Fruit fly (Drosophila melanogaster) whole organism, prepupa: ENCODE results near the gene IFT57.

ENCODE experiments used
- Blimp-1 ChIP-seq: fragments of 200-800 bp; sonication (Bioruptor generic); optimal IDR thresholded peaks from 3 replicates; lab custom pipeline; 2017; ENCODE audit warnings: missing biosample characterization, missing genetic modification characterization, mild to moderate bottlenecking, moderate library complexity, missing genetic modification reagents
- CG10631 ChIP-seq: fragments of 200-800 bp; sonication (Bioruptor generic); optimal IDR thresholded peaks from 2 replicates; lab custom pipeline; 2016; ENCODE audit warnings: missing biosample characterization, missing genetic modification characterization
- CG10669 ChIP-seq: fragments of 200-800 bp; sonication (Bioruptor generic); optimal IDR thresholded peaks from 3 replicates; lab custom pipeline; 2018; ENCODE audit warnings: missing biosample characterization, mild to moderate bottlenecking, missing genetic modification characterization, moderate library complexity
- CG11294 ChIP-seq: fragments of 200-800 bp; sonication (Bioruptor generic); IDR thresholded peaks from 2 replicates; pipeline ENCODE4 v1.3.6; 2022; ENCODE audit warnings: missing biosample characterization, missing genetic modification characterization
- CG11762 ChIP-seq: fragments of 200-800 bp; sonication (Bioruptor generic); optimal IDR thresholded peaks from 3 replicates; lab custom pipeline; 2016; ENCODE audit warnings: missing biosample characterization, missing genetic modification characterization; ENCODE audit not compliant: insufficient read depth
- CG11902 ChIP-seq: fragments of 200-800 bp; sonication (Bioruptor generic); optimal IDR thresholded peaks from 3 replicates; lab custom pipeline; 2016; ENCODE audit warnings: missing biosample characterization, missing genetic modification characterization
- CG16779 ChIP-seq: fragments of 200-800 bp; sonication (Bioruptor generic); optimal IDR thresholded peaks from 3 replicates; lab custom pipeline; 2017; ENCODE audit warnings: missing biosample characterization, mild to moderate bottlenecking, missing genetic modification characterization
- CG3032 ChIP-seq: fragments of 200-800 bp; optimal IDR thresholded peaks from 2 replicates; lab custom pipeline; 2019; ENCODE audit warnings: missing biosample characterization, mild to moderate bottlenecking, missing genetic modification characterization, moderate library complexity
- CG31627 ChIP-seq: fragments of 200-800 bp; sonication (Bioruptor generic); optimal IDR thresholded peaks from 3 replicates; lab custom pipeline; 2016; ENCODE audit warnings: missing biosample characterization, missing genetic modification characterization
- CG32006 ChIP-seq: fragments of 200-800 bp; sonication (Bioruptor generic); optimal IDR thresholded peaks from 3 replicates; lab custom pipeline; 2017; ENCODE audit warnings: missing biosample characterization, mild to moderate bottlenecking, missing genetic modification characterization
- CG34406 ChIP-seq: fragments of 200-800 bp; sonication (Bioruptor generic); optimal IDR thresholded peaks from 3 replicates; lab custom pipeline; 2016; ENCODE audit warnings: missing biosample characterization, missing genetic modification characterization
- CG4318 ChIP-seq: fragments of 200-800 bp; sonication (Bioruptor generic); optimal IDR thresholded peaks from 3 replicates; lab custom pipeline; 2017; ENCODE audit warnings: missing biosample characterization, mild to moderate bottlenecking, missing genetic modification characterization
- CG6276 ChIP-seq: fragments of 200-800 bp; sonication (Bioruptor generic); optimal IDR thresholded peaks from 2 replicates; lab custom pipeline; 2017; ENCODE audit warnings: missing biosample characterization, mild to moderate bottlenecking, missing genetic modification characterization
- CG6792 ChIP-seq: fragments of 200-800 bp; sonication (Bioruptor generic); optimal IDR thresholded peaks from 3 replicates; lab custom pipeline; 2016; ENCODE audit warnings: missing biosample characterization, missing genetic modification characterization
- CG6808 ChIP-seq: fragments of 200-800 bp; sonication (Bioruptor generic); optimal IDR thresholded peaks from 3 replicates; lab custom pipeline; 2017; ENCODE audit warnings: missing biosample characterization, missing genetic modification characterization, mild to moderate bottlenecking, moderate library complexity, missing genetic modification reagents
- CG6854 ChIP-seq: fragments of 200-800 bp; sonication (Bioruptor generic); optimal IDR thresholded peaks from 2 replicates; lab custom pipeline; 2017; ENCODE audit warnings: missing biosample characterization, mild to moderate bottlenecking, missing genetic modification characterization
- CG7368 ChIP-seq: fragments of 200-800 bp; sonication (Bioruptor generic); optimal IDR thresholded peaks from 3 replicates; lab custom pipeline; 2016; ENCODE audit warnings: missing biosample characterization, missing genetic modification characterization
- CG8119 ChIP-seq: fragments of 200-800 bp; sonication (Bioruptor generic); IDR thresholded peaks from 3 replicates; pipeline ENCODE4 v1.3.6; 2022; ENCODE audit warnings: missing biosample characterization, missing genetic modification characterization
- CG8319 ChIP-seq: fragments of 200-800 bp; sonication (Bioruptor generic); optimal IDR thresholded peaks from 3 replicates; lab custom pipeline; 2016; ENCODE audit warnings: missing biosample characterization, missing genetic modification characterization
- CG8632 ChIP-seq: fragments of 200-800 bp; sonication (Bioruptor generic); optimal IDR thresholded peaks from 3 replicates; lab custom pipeline; 2016; ENCODE audit warnings: missing biosample characterization, missing genetic modification characterization
- CG9139 ChIP-seq: fragments of 200-800 bp; sonication (Bioruptor generic); optimal IDR thresholded peaks from 3 replicates; lab custom pipeline; 2017; ENCODE audit warnings: missing biosample characterization, mild to moderate bottlenecking, missing genetic modification characterization
- Eip75B ChIP-seq: fragments of 200-800 bp; sonication (Bioruptor generic); optimal IDR thresholded peaks from 3 replicates; lab custom pipeline; 2016; ENCODE audit warnings: missing biosample characterization, missing genetic modification characterization
- Eip78C ChIP-seq: fragments of 200-800 bp; sonication (Bioruptor generic); peaks from one replicate; lab custom pipeline; 2016; ENCODE audit warnings: missing biosample characterization, missing genetic modification characterization
- Eip93F ChIP-seq: fragments of 200-800 bp; sonication (Bioruptor generic); optimal IDR thresholded peaks from 2 replicates; lab custom pipeline; 2016; ENCODE audit warnings: missing biosample characterization, mild to moderate bottlenecking, missing genetic modification characterization
- Ets21C ChIP-seq: fragments of 200-800 bp; sonication (Bioruptor generic); optimal IDR thresholded peaks from 3 replicates; lab custom pipeline; 2016; ENCODE audit warnings: missing biosample characterization, missing genetic modification characterization
- Ets96B ChIP-seq: fragments of 200-800 bp; optimal IDR thresholded peaks from 2 replicates; lab custom pipeline; 2019; ENCODE audit warnings: missing biosample characterization, mild to moderate bottlenecking, missing genetic modification characterization, moderate library complexity
- Gug ChIP-seq: fragments of 200-800 bp; sonication (Bioruptor generic); IDR thresholded peaks from 2 replicates; pipeline ENCODE4 v1.3.6; 2022; ENCODE audit warnings: missing biosample characterization, missing genetic modification characterization
- Hr39 ChIP-seq: fragments of 200-800 bp; sonication (Bioruptor generic); optimal IDR thresholded peaks from 2 replicates; lab custom pipeline; 2016; ENCODE audit warnings: missing biosample characterization, missing genetic modification characterization
- Hr4 ChIP-seq: fragments of 200-800 bp; sonication (Bioruptor generic); optimal IDR thresholded peaks from 3 replicates; lab custom pipeline; 2016; ENCODE audit warnings: missing biosample characterization, missing genetic modification characterization
- Lpt ChIP-seq: fragments of 200-800 bp; sonication (Bioruptor generic); optimal IDR thresholded peaks from 3 replicates; lab custom pipeline; 2016; ENCODE audit warnings: missing biosample characterization, missing genetic modification characterization
- Met ChIP-seq: fragments of 200-800 bp; sonication (Bioruptor generic); optimal IDR thresholded peaks from 3 replicates; lab custom pipeline; 2016; ENCODE audit warnings: missing biosample characterization, missing genetic modification characterization
- OdsH ChIP-seq: fragments of 200-800 bp; sonication (Bioruptor generic); optimal IDR thresholded peaks from 3 replicates; lab custom pipeline; 2016; ENCODE audit warnings: missing biosample characterization, missing genetic modification characterization
- Smox ChIP-seq: fragments of 200-800 bp; sonication (Bioruptor generic); optimal IDR thresholded peaks from 3 replicates; lab custom pipeline; 2016; ENCODE audit warnings: missing biosample characterization, missing genetic modification characterization
- Sox102F ChIP-seq: fragments of 200-800 bp; sonication (Bioruptor generic); optimal IDR thresholded peaks from 2 replicates; lab custom pipeline; 2016; ENCODE audit warnings: missing biosample characterization, mild to moderate bottlenecking, missing genetic modification characterization
- Sox14 ChIP-seq: fragments of 200-800 bp; sonication (Bioruptor generic); optimal IDR thresholded peaks from 3 replicates; lab custom pipeline; 2016; ENCODE audit warnings: missing biosample characterization, missing genetic modification characterization
- Sox15 ChIP-seq: fragments of 200-800 bp; sonication (Bioruptor generic); optimal IDR thresholded peaks from 3 replicates; lab custom pipeline; 2016; ENCODE audit warnings: missing biosample characterization, missing genetic modification characterization
- achi ChIP-seq: fragments of 200-800 bp; sonication (Bioruptor generic); optimal IDR thresholded peaks from 3 replicates; lab custom pipeline; 2016; ENCODE audit warnings: missing biosample characterization, missing genetic modification characterization
- acj6 ChIP-seq: fragments of 200-800 bp; sonication (Bioruptor generic); optimal IDR thresholded peaks from 3 replicates; lab custom pipeline; 2016; ENCODE audit warnings: missing biosample characterization, missing genetic modification characterization
- dac ChIP-seq: fragments of 200-800 bp; sonication (Bioruptor generic); optimal IDR thresholded peaks from 2 replicates; lab custom pipeline; 2017; ENCODE audit warnings: missing biosample characterization, mild to moderate bottlenecking, missing genetic modification characterization
- dsx ChIP-seq: fragments of 200-800 bp; optimal IDR thresholded peaks from 3 replicates; lab custom pipeline; 2019; ENCODE audit warnings: missing biosample characterization, mild to moderate bottlenecking, missing genetic modification characterization, moderate library complexity; ENCODE audit not compliant: poor library complexity, severe bottlenecking
- eg ChIP-seq: fragments of 200-800 bp; sonication (Bioruptor generic); IDR thresholded peaks from 3 replicates; pipeline ENCODE4 v1.3.6; 2022; ENCODE audit warnings: missing biosample characterization, missing genetic modification characterization
- esn ChIP-seq: fragments of 200-800 bp; sonication (Bioruptor generic); optimal IDR thresholded peaks from 2 replicates; lab custom pipeline; 2016; ENCODE audit warnings: missing biosample characterization, mild to moderate bottlenecking, missing genetic modification characterization, moderate library complexity
- fd85E ChIP-seq: fragments of 200-800 bp; sonication (Bioruptor generic); optimal IDR thresholded peaks from 3 replicates; lab custom pipeline; 2016; ENCODE audit warnings: missing biosample characterization, missing genetic modification characterization
- fkh ChIP-seq: fragments of 200-800 bp; sonication (Bioruptor generic); optimal IDR thresholded peaks from 3 replicates; lab custom pipeline; 2017; ENCODE audit warnings: missing biosample characterization, mild to moderate bottlenecking, missing genetic modification characterization, moderate library complexity
- lz ChIP-seq: fragments of 200-800 bp; sonication (Bioruptor generic); optimal IDR thresholded peaks from 3 replicates; lab custom pipeline; 2016; ENCODE audit warnings: missing biosample characterization, missing genetic modification characterization
- net ChIP-seq: fragments of 200-800 bp; sonication (Bioruptor generic); optimal IDR thresholded peaks from 3 replicates; lab custom pipeline; 2016; ENCODE audit warnings: missing biosample characterization, missing genetic modification characterization
- pdm3 ChIP-seq: fragments of 200-800 bp; sonication (Bioruptor generic); optimal IDR thresholded peaks from 3 replicates; lab custom pipeline; 2016; ENCODE audit warnings: missing biosample characterization, missing genetic modification characterization
- salr ChIP-seq, 2 experiments: fragments of 200-800 bp; sonication (Bioruptor generic); optimal IDR thresholded peaks; 3 replicates each; lab custom pipeline; 2016 to 2018; ENCODE audit warnings: missing biosample characterization in 2 of 2, missing genetic modification characterization in 2 of 2, mild to moderate bottlenecking in 1 of 2
- spab ChIP-seq: fragments of 200-800 bp; sonication (Bioruptor generic); optimal IDR thresholded peaks from 2 replicates; lab custom pipeline; 2017; ENCODE audit warnings: missing biosample characterization, mild to moderate bottlenecking, missing genetic modification characterization, missing genetic modification reagents
- ss ChIP-seq, 2 experiments: fragments of 200-800 bp; sonication (Bioruptor generic); optimal IDR thresholded peaks; 2 replicates in 1 of 2; 3 replicates in 1 of 2; lab custom pipeline; 2017 to 2018; ENCODE audit warnings: mild to moderate bottlenecking in 2 of 2, missing biosample characterization in 2 of 2, missing genetic modification characterization in 2 of 2, moderate library complexity in 1 of 2
- svp ChIP-seq: fragments of 200-800 bp; sonication (Bioruptor generic); peaks from one replicate; lab custom pipeline; 2016; ENCODE audit warnings: missing biosample characterization, missing genetic modification characterization
- topi ChIP-seq: fragments of 200-800 bp; sonication (Bioruptor generic); optimal IDR thresholded peaks from 3 replicates; lab custom pipeline; 2016; ENCODE audit warnings: missing biosample characterization, missing genetic modification characterization
- vri ChIP-seq: fragments of 200-800 bp; sonication (Bioruptor generic); optimal IDR thresholded peaks from 3 replicates; lab custom pipeline; 2016; ENCODE audit warnings: missing biosample characterization, mild to moderate bottlenecking, missing genetic modification characterization

Gene IFT57

DNA sequence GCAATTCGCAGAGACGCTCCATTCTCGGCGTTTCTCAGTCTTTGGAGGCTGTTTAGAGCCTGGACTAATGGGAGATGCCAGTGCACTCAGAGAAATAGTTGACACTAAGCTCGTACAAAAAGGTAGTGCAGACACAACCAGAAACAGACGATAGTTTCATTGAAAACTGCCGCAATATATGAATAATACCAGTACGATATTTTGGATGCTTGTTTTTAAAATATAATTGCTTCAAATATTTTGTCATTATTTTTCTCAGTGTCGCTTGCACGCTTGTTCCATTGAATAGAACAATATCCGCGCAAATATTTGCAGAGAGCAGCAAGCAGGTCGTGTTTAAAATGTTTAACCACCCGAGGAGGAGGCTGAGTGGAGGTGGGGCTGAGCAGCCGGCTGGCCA, 45.9 kb downstream of the IFT57 start:
- no peak for TF ChIP-seq CG7368
- TF ChIP-seq salr (GFP tag; optimal IDR thresholded peaks at IDR 0.05; lab: Kevin White, UChicago), result no peak
- TF ChIP-seq Met (GFP tag; lab: Kevin White, UChicago), result peak; percentile 2
- TF ChIP-seq CG3032 (tag; lab: Kevin White, UChicago), result no peak
- no peak for TF ChIP-seq Smox (GFP tag; lab: Kevin White, UChicago)
- TF ChIP-seq Gug (GFP tag; lab: Robert Waterston, UW), result no peak; the same call in 1 of the 2 replicates
- TF ChIP-seq Hr39 (GFP tag; lab: Kevin White, UChicago), result peak; percentile 22
- TF ChIP-seq CG34406 (GFP tag; lab: Kevin White, UChicago), result no peak
- TF ChIP-seq CG10631 (GFP tag; lab: Kevin White, UChicago), result peak; percentile 20
- no peak for TF ChIP-seq vri (GFP tag; lab: Kevin White, UChicago)
- peak; percentile 14 for TF ChIP-seq topi
- no peak for TF ChIP-seq Blimp-1 (GFP tag; lab: Kevin White, UChicago)
- TF ChIP-seq CG8319 (GFP tag; lab: Kevin White, UChicago), result no peak
- TF ChIP-seq Sox15, result no peak
- no peak for TF ChIP-seq CG11294
- TF ChIP-seq achi (GFP tag; lab: Kevin White, UChicago), result peak; percentile 45
- no peak for TF ChIP-seq CG16779 (tag; lab: Kevin White, UChicago)
- peak; percentile 20 for TF ChIP-seq Sox14 (GFP tag; lab: Kevin White, UChicago)
- TF ChIP-seq CG8119 (GFP tag; lab: Robert Waterston, UW), result peak; percentile 41; the same call in 1 of the 3 replicates
- no peak for TF ChIP-seq CG10669 (GFP tag; lab: Kevin White, UChicago)
- TF ChIP-seq CG11902 (GFP tag; lab: Kevin White, UChicago), result no peak
- TF ChIP-seq net (GFP tag; lab: Kevin White, UChicago), result no peak
- TF ChIP-seq Eip75B (GFP tag; lab: Kevin White, UChicago), result peak; percentile 22
- TF ChIP-seq dsx (GFP tag; lab: Kevin White, UChicago), result no peak
- TF ChIP-seq CG4318 (GFP tag; lab: Kevin White, UChicago), result no peak
- TF ChIP-seq Lpt (GFP tag; lab: Kevin White, UChicago), result no peak
- no peak for TF ChIP-seq fkh (GFP tag; lab: Kevin White, UChicago)
- TF ChIP-seq ss (GFP tag; optimal IDR thresholded peaks at IDR 0.05; lab: Kevin White, UChicago), result no peak
- peak; percentile 10 for TF ChIP-seq esn (GFP tag; lab: Kevin White, UChicago)
- TF ChIP-seq svp, result no peak
- peak; percentile 24 for TF ChIP-seq pdm3 (GFP tag; lab: Kevin White, UChicago)
- TF ChIP-seq eg (GFP tag; lab: Robert Waterston, UW), result no peak
- no peak for TF ChIP-seq CG8632 (GFP tag; lab: Kevin White, UChicago)
- no peak for TF ChIP-seq CG6276 (GFP tag; lab: Kevin White, UChicago)
- no peak for TF ChIP-seq CG11762 (GFP tag; lab: Kevin White, UChicago)
- no peak for TF ChIP-seq fd85E (GFP tag; lab: Kevin White, UChicago)
- no peak for TF ChIP-seq CG31627 (GFP tag; lab: Kevin White, UChicago)
- no peak for TF ChIP-seq CG6792 (GFP tag; lab: Kevin White, UChicago)
- peak; percentile 14 for TF ChIP-seq acj6
- peak; percentile 19 for TF ChIP-seq OdsH (GFP tag; lab: Kevin White, UChicago)
- no peak for TF ChIP-seq Ets21C (GFP tag; lab: Kevin White, UChicago)
- no peak for TF ChIP-seq lz (GFP tag; lab: Kevin White, UChicago)
- peak; percentile 39 for TF ChIP-seq Ets96B
- TF ChIP-seq Eip93F (GFP tag; lab: Kevin White, UChicago), result no peak
- TF ChIP-seq spab (GFP tag; lab: Kevin White, UChicago), result no peak
- no peak for TF ChIP-seq dac (GFP tag; lab: Kevin White, UChicago)
- peak; percentile 34 for TF ChIP-seq Hr4 (GFP tag; lab: Kevin White, UChicago)
- no peak for TF ChIP-seq CG6808 (GFP tag; lab: Kevin White, UChicago)
- no peak for TF ChIP-seq CG6854 (GFP tag; lab: Kevin White, UChicago)
- peak; percentile 87 for TF ChIP-seq Eip78C (GFP tag; lab: Kevin White, UChicago)
- TF ChIP-seq Sox102F (GFP tag; lab: Kevin White, UChicago), result no peak
- no peak for TF ChIP-seq CG9139 (GFP tag; lab: Kevin White, UChicago)
- peak; percentile 55 for TF ChIP-seq CG32006
